Worm (Caenorhabditis elegans): ENCODE results near the gene K08D9.2.

DNA sequence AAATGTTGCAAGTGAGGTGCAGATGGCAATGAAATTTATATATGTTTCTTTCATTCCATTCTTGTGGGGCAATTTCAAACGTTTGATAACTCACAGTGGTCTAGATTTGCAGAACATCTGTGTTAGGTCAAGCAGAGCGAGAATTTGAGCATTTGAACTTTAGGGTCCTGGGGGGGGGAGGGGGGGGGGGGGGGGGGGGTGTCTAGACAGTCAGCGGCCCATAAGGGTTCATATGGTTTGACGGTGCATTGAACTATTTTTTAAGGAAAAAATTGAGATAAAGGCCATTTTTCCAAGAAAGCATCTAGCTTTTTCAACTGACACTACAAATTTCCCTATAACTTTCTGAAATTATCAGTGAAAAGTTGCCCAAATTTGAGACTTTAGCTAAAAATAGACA lies 41.6 kb upstream of the K08D9.2 start:
- TF ChIP-seq blmp-1 (tag; optimal IDR thresholded peaks at IDR 0.05) (no peak), ces-1 (GFP tag; optimal IDR thresholded peaks at IDR 0.05) (no peak), ceh-39 (tag; optimal IDR thresholded peaks at IDR 0.05) (no peak), unc-62 (GFP tag; optimal IDR thresholded peaks at IDR 0.05) (no peak), nhr-76 (tag; optimal IDR thresholded peaks at IDR 0.05) (no peak), nhr-237 (tag; optimal IDR thresholded peaks at IDR 0.05) (no peak)

Measured in whole organism, mixed stage, embryonic.